Fruit fly (Drosophila melanogaster): ENCODE data around the gene Kif19A.

Kif19A gene

DNA sequence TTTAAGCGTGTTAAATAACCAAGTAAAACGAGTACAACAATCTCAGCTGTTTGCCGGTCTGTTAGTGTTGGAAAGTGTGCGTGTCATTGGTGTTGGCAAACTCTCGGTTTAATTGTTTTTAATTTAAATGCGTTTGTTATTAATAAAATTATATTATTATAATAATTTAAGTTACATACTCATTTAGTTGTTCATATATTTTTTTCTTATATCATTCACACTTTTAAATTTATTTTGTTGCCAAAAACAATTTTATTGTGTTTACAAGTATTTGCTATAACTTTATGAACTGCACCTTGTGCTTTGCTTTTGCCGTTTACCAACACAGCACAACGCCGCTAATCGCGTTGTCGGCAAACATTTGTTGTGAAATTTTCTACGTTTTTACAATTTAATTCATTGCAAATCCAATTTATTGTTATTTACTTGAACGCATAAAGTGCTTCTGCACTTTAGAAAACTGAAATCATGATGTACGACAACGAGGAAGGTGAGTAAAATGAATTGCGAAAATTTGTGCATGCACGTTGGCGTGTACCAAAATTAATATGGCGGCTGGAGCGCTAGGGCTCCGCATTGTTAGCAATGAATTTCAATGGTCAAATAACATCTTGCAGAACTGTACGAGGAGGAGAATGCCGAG, 7.3 kb upstream of the Kif19A start, which contains the start of the genes 140up and Polr2B (continued):
- TF ChIP-seq CG8359 (GFP tag; optimal IDR thresholded peaks at IDR 0.05; ENCODE audit: borderline replicate concordance) = peak; percentile 66
- no peak for TF ChIP-seq h (optimal IDR thresholded peaks at IDR 0.05)
- no peak for TF ChIP-seq CG31365 (tag; optimal IDR thresholded peaks at IDR 0.05)
- TF ChIP-seq cg (GFP tag; optimal IDR thresholded peaks at IDR 0.05) = no peak
- peak; percentile 95 for TF ChIP-seq Abd-B (GFP tag; optimal IDR thresholded peaks at IDR 0.05)
- TF ChIP-seq D19B (GFP tag; optimal IDR thresholded peaks at IDR 0.05) = peak; percentile 79
- TF ChIP-seq CG43689 (GFP tag; IDR thresholded peaks at IDR 0.05) = peak; percentile 74
- TF ChIP-seq Trl (optimal IDR thresholded peaks at IDR 0.05) = no peak
- TF ChIP-seq Trl (GFP tag; optimal IDR thresholded peaks at IDR 0.05) = peak; percentile 75
- no peak for TF ChIP-seq vnd (GFP tag; IDR thresholded peaks at IDR 0.05; ENCODE audit: partially characterized antibody)
- TF ChIP-seq Awh (GFP tag; IDR thresholded peaks at IDR 0.05) = peak; percentile 89
- TF ChIP-seq cas (GFP tag; IDR thresholded peaks at IDR 0.05) = peak; percentile 78
- TF ChIP-seq CG10979 (tag; optimal IDR thresholded peaks at IDR 0.05) = peak; percentile 90
- peak; percentile 94 for TF ChIP-seq CG12155 (GFP tag; optimal IDR thresholded peaks at IDR 0.05)
- peak; percentile 81 for TF ChIP-seq seq (GFP tag; IDR thresholded peaks at IDR 0.05)
- TF ChIP-seq CG17385 (GFP tag; optimal IDR thresholded peaks at IDR 0.05) = peak; percentile 89
- TF ChIP-seq CG10274 (GFP tag; optimal IDR thresholded peaks at IDR 0.05) = peak; percentile 64
- peak; percentile 80 for TF ChIP-seq odd (GFP tag; optimal IDR thresholded peaks at IDR 0.05)
- peak; percentile 72 for TF ChIP-seq Deaf1 (tag; optimal IDR thresholded peaks at IDR 0.05)
- TF ChIP-seq HmgZ (tag; optimal IDR thresholded peaks at IDR 0.05) = peak; percentile 93
- peak; percentile 49 for TF ChIP-seq da (GFP tag; optimal IDR thresholded peaks at IDR 0.05)
- peak; percentile 86; the same call in 2 of the 3 replicates for TF ChIP-seq H15 (GFP tag; IDR thresholded peaks at IDR 0.05)
- TF ChIP-seq wdn (GFP tag; IDR thresholded peaks at IDR 0.05) = peak; percentile 93
- peak; percentile 89 for TF ChIP-seq CG2889 (GFP tag; IDR thresholded peaks at IDR 0.05)
- no peak for TF ChIP-seq sima (GFP tag; optimal IDR thresholded peaks at IDR 0.05)
- peak; percentile 91 for TF ChIP-seq CG18764 (GFP tag; optimal IDR thresholded peaks at IDR 0.05)
- peak; percentile 81 for TF ChIP-seq CG30020 (tag; optimal IDR thresholded peaks at IDR 0.05)
- TF ChIP-seq hth (optimal IDR thresholded peaks at IDR 0.05) = no peak
- peak; percentile 80 for TF ChIP-seq Poxn (GFP tag; IDR thresholded peaks at IDR 0.05)
- peak; percentile 73 for TF ChIP-seq nom (GFP tag; optimal IDR thresholded peaks at IDR 0.05)
- 0 out of 2 replicates have a peak, but pooled peaks have one; percentile 4 for TF ChIP-seq amos (GFP tag; IDR thresholded peaks at IDR 0.05; ENCODE audit: partially characterized antibody)
- TF ChIP-seq tx (GFP tag; optimal IDR thresholded peaks at IDR 0.05) = peak; percentile 71
- TF ChIP-seq tup (GFP tag; optimal IDR thresholded peaks at IDR 0.05) = peak; percentile 78
- TF ChIP-seq Hr39 (optimal IDR thresholded peaks at IDR 0.05) = no peak
- TF ChIP-seq CG11723 (GFP tag; optimal IDR thresholded peaks at IDR 0.05) = peak; percentile 85
- peak; percentile 84 for TF ChIP-seq CG11093 (GFP tag; IDR thresholded peaks at IDR 0.05)
- TF ChIP-seq ATbp (GFP tag; optimal IDR thresholded peaks at IDR 0.05) = peak; percentile 81
- TF ChIP-seq GATAe (GFP tag; conservative IDR thresholded peaks at IDR 0.05) = peak; percentile 83
- peak; percentile 88 for TF ChIP-seq tap (tag; optimal IDR thresholded peaks at IDR 0.05)
- no peak for TF ChIP-seq br (optimal IDR thresholded peaks at IDR 0.05)
- peak; percentile 89 for TF ChIP-seq fd96Cb (tag; optimal IDR thresholded peaks at IDR 0.05)
- TF ChIP-seq CG6689 (GFP tag; IDR thresholded peaks at IDR 0.05) = peak; percentile 95
- peak; percentile 92 for TF ChIP-seq dmrt11E (tag; optimal IDR thresholded peaks at IDR 0.05)
- TF ChIP-seq CG3065 (GFP tag; optimal IDR thresholded peaks at IDR 0.05) = peak; percentile 92
- no peak for TF ChIP-seq prd (optimal IDR thresholded peaks at IDR 0.05)
- TF ChIP-seq prd (GFP tag; IDR thresholded peaks at IDR 0.05) = peak; percentile 93
- TF ChIP-seq Ets65A (GFP tag) = peak; percentile 94
- TF ChIP-seq CG10321 (GFP tag; IDR thresholded peaks at IDR 0.05) = peak; percentile 48
- TF ChIP-seq CG31388 (GFP tag; optimal IDR thresholded peaks at IDR 0.05) = peak; percentile 81
- no peak for TF ChIP-seq CG8478 (optimal IDR thresholded peaks at IDR 0.05)
- peak; percentile 52 for TF ChIP-seq Bteb2 (GFP tag; optimal IDR thresholded peaks at IDR 0.05)
- peak; percentile 49 for TF ChIP-seq CG11398 (GFP tag; optimal IDR thresholded peaks at IDR 0.05)
- TF ChIP-seq eve (GFP tag; optimal IDR thresholded peaks at IDR 0.05) = no peak
